Worm (Caenorhabditis elegans) whole organism, L4 larva: ENCODE measurements around the gene sre-30.

Experiments
- arid-1 ChIP-seq: fragments of 200-800 bp; sonication (Bioruptor generic); conservative IDR thresholded peaks from 2 replicates; pipeline ENCODE4 v1.3.6; 2022; ENCODE audit warnings: missing genetic modification reagents, missing genetic modification characterization, missing compliant biosample characterization
- fkh-10 ChIP-seq: fragments of 150-350 bp; optimal IDR thresholded peaks from 2 replicates; lab custom pipeline; 2014; ENCODE audit warnings: missing biosample characterization, missing genetic modification reagents, missing genetic modification characterization
- spr-1 ChIP-seq: sonication (generic microtip); optimal IDR thresholded peaks from 2 replicates; lab custom pipeline; 2016; ENCODE audit warnings: mild to moderate bottlenecking, missing genetic modification characterization, missing compliant biosample characterization

- no peak for TF ChIP-seq arid-1 (GFP tag; lab: Robert Waterston, UW)
- no peak for TF ChIP-seq spr-1 (tag; lab: Kevin White, UChicago)
- no peak for TF ChIP-seq fkh-10 (GFP tag; lab: Kevin White, UChicago)
Observed at ce11 chrII:12401791-12402190, 4.5 kb downstream of the sre-30 start, which contains the start of gene sre-29.
